7 worm cellular contexts compared by ENCODE assay signal in the genomic region with DNA sequence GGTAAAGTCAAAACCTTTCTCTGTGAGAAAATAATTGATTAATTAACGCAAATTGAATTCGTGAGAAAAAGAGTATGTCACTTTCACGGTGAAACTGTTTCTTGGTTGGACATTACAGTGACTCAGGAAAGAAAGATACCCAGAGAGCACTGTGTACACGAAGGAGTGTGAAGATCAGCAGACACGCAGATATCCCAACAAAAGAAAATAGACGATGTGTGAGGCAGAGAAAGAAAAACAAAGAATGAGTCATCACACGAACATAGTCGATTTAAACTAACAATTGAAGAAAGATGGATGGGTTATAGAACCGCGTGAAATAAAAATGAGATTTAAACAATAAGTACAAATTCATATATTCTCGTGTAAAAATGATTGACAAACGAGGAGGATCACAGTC.
TF ChIP-seq lines count a peak whose summit lies in the region.

No protein-coding gene starts in this region.

TF ChIP-seq in whole organism, L1 larva, 84 proteins besides CTCF, POLR2A, EP300 and RAD21 (continues in another document):
- TF ChIP-seq pax-3 (tag; optimal IDR thresholded peaks at IDR 0.05; lab: Kevin White, UChicago) (no peak), nhr-237 (tag; optimal IDR thresholded peaks at IDR 0.05; lab: Kevin White, UChicago) (no peak), hpl-2 (GFP tag; optimal IDR thresholded peaks at IDR 0.05; lab: Kevin White, UChicago) (no peak), blmp-1 (tag; optimal IDR thresholded peaks at IDR 0.05; lab: Kevin White, UChicago) (peak; percentile 61), lir-3 (tag; optimal IDR thresholded peaks at IDR 0.05; lab: Kevin White, UChicago; ENCODE audit: poor library complexity) (no peak), sox-4 (tag; optimal IDR thresholded peaks at IDR 0.05; lab: Kevin White, UChicago) (no peak), nhr-76 (tag; optimal IDR thresholded peaks at IDR 0.05; lab: Kevin White, UChicago) (no peak), mep-1 (tag; optimal IDR thresholded peaks at IDR 0.05; lab: Kevin White, UChicago) (no peak), unc-98 (GFP tag; IDR thresholded peaks at IDR 0.05; lab: Robert Waterston, UW) (no peak), nhr-71 (tag; optimal IDR thresholded peaks at IDR 0.05; lab: Kevin White, UChicago) (no peak), lin-35 (GFP tag; optimal IDR thresholded peaks at IDR 0.05; lab: Kevin White, UChicago) (no peak), unc-130 (tag; optimal IDR thresholded peaks at IDR 0.05; lab: Kevin White, UChicago) (no peak), grh-1 (GFP tag; IDR thresholded peaks at IDR 0.05; lab: Robert Waterston, UW) (no peak)

TF ChIP-seq in whole organism, L2 larva, 48 proteins besides CTCF, POLR2A, EP300 and RAD21:
- TF ChIP-seq Y55F3AM.14 (GFP tag; optimal IDR thresholded peaks at IDR 0.05; lab: Kevin White, UChicago) (no peak), nhr-129 (tag; optimal IDR thresholded peaks at IDR 0.05; lab: Kevin White, UChicago) (peak; percentile 59), R02D3.7 (tag; optimal IDR thresholded peaks at IDR 0.05; lab: Kevin White, UChicago) (no peak), nhr-25 (tag; optimal IDR thresholded peaks at IDR 0.05; lab: Kevin White, UChicago) (peak; percentile 22), nhr-10 (tag; optimal IDR thresholded peaks at IDR 0.05; lab: Kevin White, UChicago) (no peak), fos-1 (tag; optimal IDR thresholded peaks at IDR 0.05; lab: Kevin White, UChicago) (peak; percentile 93), ZK546.5 (tag; optimal IDR thresholded peaks at IDR 0.05; lab: Kevin White, UChicago) (no peak), C34F6.9 (tag; optimal IDR thresholded peaks at IDR 0.05; lab: Kevin White, UChicago) (peak; percentile 41), lsy-2 (tag; optimal IDR thresholded peaks at IDR 0.05; lab: Kevin White, UChicago) (peak in 1 of 2 experiments; percentile 31), F13H6.1 (tag; optimal IDR thresholded peaks at IDR 0.05; lab: Kevin White, UChicago) (no peak), mab-5 (tag; optimal IDR thresholded peaks at IDR 0.05; lab: Kevin White, UChicago) (no peak), egl-27 (tag; optimal IDR thresholded peaks at IDR 0.05; lab: Kevin White, UChicago) (no peak)
TF ChIP-seq in whole organism, L2 larva: peak in this region for 5.

TF ChIP-seq in whole organism, L3 larva, 47 proteins besides CTCF, POLR2A, EP300 and RAD21 (continues in another document):
- no peak for TF ChIP-seq lsy-12 (tag; optimal IDR thresholded peaks at IDR 0.05; lab: Kevin White, UChicago)
- TF ChIP-seq jun-1 (tag; optimal IDR thresholded peaks at IDR 0.05; lab: Kevin White, UChicago) = peak; percentile 56
- TF ChIP-seq skn-1 (tag; optimal IDR thresholded peaks at IDR 0.05; lab: Kevin White, UChicago) = no peak
- TF ChIP-seq nhr-237 (tag; optimal IDR thresholded peaks at IDR 0.05; lab: Kevin White, UChicago) = no peak
- no peak for TF ChIP-seq elt-3 (tag; optimal IDR thresholded peaks at IDR 0.05; lab: Kevin White, UChicago)
- TF ChIP-seq fkh-10 (GFP tag; optimal IDR thresholded peaks at IDR 0.05; lab: Kevin White, UChicago) = no peak
- no peak for TF ChIP-seq fos-1 (tag; optimal IDR thresholded peaks at IDR 0.05; lab: Kevin White, UChicago)
- TF ChIP-seq daf-12 (tag; optimal IDR thresholded peaks at IDR 0.05; lab: Kevin White, UChicago) = no peak
- TF ChIP-seq unc-39 (tag; optimal IDR thresholded peaks at IDR 0.05; lab: Kevin White, UChicago) = no peak
- no peak for TF ChIP-seq nhr-11 (tag; optimal IDR thresholded peaks at IDR 0.05; lab: Kevin White, UChicago)
- no peak for TF ChIP-seq nhr-77 (tag; optimal IDR thresholded peaks at IDR 0.05; lab: Kevin White, UChicago)
- no peak for TF ChIP-seq ama-1 (optimal IDR thresholded peaks at IDR 0.05; lab: Kevin White, UChicago)
- TF ChIP-seq nhr-25 (tag; optimal IDR thresholded peaks at IDR 0.05; lab: Kevin White, UChicago) = peak; percentile 31
- TF ChIP-seq egl-27 (tag; optimal IDR thresholded peaks at IDR 0.05; lab: Kevin White, UChicago) = no peak

TF ChIP-seq in whole organism, L4 larva, 104 proteins besides CTCF, POLR2A, EP300 and RAD21 (continues in another document):
- TF ChIP-seq lin-1 (GFP tag; IDR thresholded peaks at IDR 0.05; lab: Robert Waterston, UW) = no peak
- peak; percentile 46 for TF ChIP-seq hlh-30 (tag; optimal IDR thresholded peaks at IDR 0.05; lab: Kevin White, UChicago; ENCODE audit: insufficient read depth)
- TF ChIP-seq egl-27 (tag; optimal IDR thresholded peaks at IDR 0.05; lab: Kevin White, UChicago) = no peak
- no peak for TF ChIP-seq ztf-7 (tag; optimal IDR thresholded peaks at IDR 0.05; lab: Kevin White, UChicago)
- TF ChIP-seq snpc-1.2 (GFP tag; IDR thresholded peaks at IDR 0.05; lab: Robert Waterston, UW) = no peak
- TF ChIP-seq madf-9 (GFP tag; conservative IDR thresholded peaks at IDR 0.05; lab: Robert Waterston, UW) = no peak
- no peak for TF ChIP-seq ctbp-1 (GFP tag; IDR thresholded peaks at IDR 0.05; lab: Robert Waterston, UW)
- TF ChIP-seq zag-1 (tag; optimal IDR thresholded peaks at IDR 0.05; lab: Kevin White, UChicago) = no peak
- no peak for TF ChIP-seq D1046.2 (GFP tag; IDR thresholded peaks at IDR 0.05; lab: Robert Waterston, UW)
- TF ChIP-seq daf-8 (GFP tag; IDR thresholded peaks at IDR 0.05; lab: Robert Waterston, UW) = no peak
- peak in 1 of 2 experiments; percentile 95 for TF ChIP-seq unc-62 (GFP tag; optimal IDR thresholded peaks at IDR 0.05 in 1 of 2; lab: Kevin White, UChicago)
- no peak for TF ChIP-seq unc-62 (tag; optimal IDR thresholded peaks at IDR 0.05; lab: Kevin White, UChicago)
- no peak for TF ChIP-seq gei-8 (GFP tag; optimal IDR thresholded peaks at IDR 0.05; lab: Kevin White, UChicago)
- TF ChIP-seq vab-7 (GFP tag; IDR thresholded peaks at IDR 0.05; lab: Robert Waterston, UW) = no peak

TF ChIP-seq in whole organism, late embryonic, 69 proteins besides CTCF, POLR2A, EP300 and RAD21:
- TF ChIP-seq hlh-6 (tag; optimal IDR thresholded peaks at IDR 0.05; lab: Kevin White, UChicago) = no peak
- TF ChIP-seq nfya-1 (tag; optimal IDR thresholded peaks at IDR 0.05; lab: Kevin White, UChicago) = peak; percentile 30

TF ChIP-seq in whole organism, mixed stage, embryonic, 35 proteins besides CTCF, POLR2A, EP300 and RAD21:
- TF ChIP-seq nhr-12 (tag; optimal IDR thresholded peaks at IDR 0.05; lab: Kevin White, UChicago) (no peak), pha-4 (tag; optimal IDR thresholded peaks at IDR 0.05; lab: Kevin White, UChicago) (peak; percentile 60), nhr-237 (tag; optimal IDR thresholded peaks at IDR 0.05; lab: Kevin White, UChicago) (peak; percentile 24)

TF ChIP-seq in whole organism, young adult, 124 proteins besides CTCF, POLR2A, EP300 and RAD21:
- TF ChIP-seq ztf-26 (tag; optimal IDR thresholded peaks at IDR 0.05; lab: Kevin White, UChicago) = no peak
- TF ChIP-seq cebp-1 (GFP tag; IDR thresholded peaks at IDR 0.05; lab: Robert Waterston, UW) = no peak
- TF ChIP-seq cebp-1 (tag; optimal IDR thresholded peaks at IDR 0.05; lab: Kevin White, UChicago) = peak; percentile 2
- peak; percentile 16; the same call in 1 of the 2 replicates for TF ChIP-seq hmg-1.2 (GFP tag; IDR thresholded peaks at IDR 0.05; lab: Robert Waterston, UW)
